Fruit fly (Drosophila melanogaster): ENCODE measurements around the gene vri.

dm6 chr2L:5292643-5292963 is 3.9 kb downstream of the vri start:
- TF ChIP-seq CG1792 (GFP tag; optimal IDR thresholded peaks at IDR 0.05) (no peak), CG30020 (tag; optimal IDR thresholded peaks at IDR 0.05) (no peak), Camta (GFP tag; optimal IDR thresholded peaks at IDR 0.05) (no peak), CG9215 (GFP tag; IDR thresholded peaks at IDR 0.05) (no peak)

All from whole organism, embryonic.